Fruit fly (Drosophila melanogaster): ENCODE results near the gene Ufl1.

DNA sequence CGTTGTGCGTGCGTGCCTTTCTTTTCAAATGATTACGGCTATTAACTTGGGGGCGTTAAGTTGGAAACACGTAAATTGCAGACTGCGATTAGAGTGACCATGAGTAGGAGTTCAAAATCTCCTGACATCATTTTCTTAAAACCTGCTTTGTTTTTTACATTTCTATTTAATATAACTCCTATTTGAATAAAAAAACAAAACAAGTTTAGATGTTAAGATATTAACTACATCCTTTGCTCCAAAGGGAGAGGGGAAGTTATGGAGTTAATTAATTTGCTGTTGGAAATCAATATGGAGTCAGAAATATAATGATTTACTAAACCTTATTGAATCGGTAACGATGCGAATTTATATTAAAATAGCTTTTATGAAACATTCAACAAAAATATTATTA lies 11.7 kb upstream of the Ufl1 start, which contains the start of gene Tailor:
- TF ChIP-seq CG7368 (GFP tag; optimal IDR thresholded peaks at IDR 0.05) = no peak
- no peak for TF ChIP-seq net (GFP tag; optimal IDR thresholded peaks at IDR 0.05)
- no peak for TF ChIP-seq Sox102F (GFP tag; optimal IDR thresholded peaks at IDR 0.05)
- no peak for TF ChIP-seq acj6 (GFP tag; optimal IDR thresholded peaks at IDR 0.05)
- TF ChIP-seq CG11294 (GFP tag; IDR thresholded peaks at IDR 0.05) = no peak
- no peak for TF ChIP-seq Gug (GFP tag; IDR thresholded peaks at IDR 0.05)
- TF ChIP-seq pdm3 (GFP tag; optimal IDR thresholded peaks at IDR 0.05) = no peak
- TF ChIP-seq Met (GFP tag; optimal IDR thresholded peaks at IDR 0.05) = no peak
- TF ChIP-seq Smox (GFP tag; optimal IDR thresholded peaks at IDR 0.05) = no peak
- no peak for TF ChIP-seq topi (GFP tag; optimal IDR thresholded peaks at IDR 0.05)
- TF ChIP-seq Ets96B (tag; optimal IDR thresholded peaks at IDR 0.05) = no peak
- no peak for TF ChIP-seq fd85E (GFP tag; optimal IDR thresholded peaks at IDR 0.05)
- no peak for TF ChIP-seq Hr38 (GFP tag; optimal IDR thresholded peaks at IDR 0.05)
- TF ChIP-seq Lpt (GFP tag; optimal IDR thresholded peaks at IDR 0.05) = no peak

All from whole organism, prepupa.